Worm (Caenorhabditis elegans) whole organism, young adult: Measurements from ENCODE around the gene C08E8.6.

ENCODE experiments used
- D2030.7 ChIP-seq: fragments of 200-800 bp; sonication (Bioruptor generic); IDR thresholded peaks from 2 replicates; pipeline ENCODE4 v1.3.6; 2022; ENCODE audit warnings: missing genetic modification reagents, missing genetic modification characterization, missing compliant biosample characterization
- F49E8.2 ChIP-seq: sonication (generic microtip); optimal IDR thresholded peaks from 3 replicates; lab custom pipeline; 2017; ENCODE audit warnings: missing genetic modification characterization, mild to moderate bottlenecking, missing compliant biosample characterization, antibody characterized with exemption, moderate library complexity; ENCODE audit not compliant: insufficient read depth
- T26A5.8 ChIP-seq: sonication (generic microtip); optimal IDR thresholded peaks from 2 replicates; lab custom pipeline; 2016; ENCODE audit warnings: missing genetic modification characterization, missing compliant biosample characterization
- lin-54 ChIP-seq: fragments of 200-800 bp; sonication (Bioruptor generic); optimal IDR thresholded peaks from 2 replicates; lab custom pipeline; 2018; ENCODE audit warnings: mild to moderate bottlenecking, missing genetic modification characterization, missing compliant biosample characterization
- nhr-179 ChIP-seq: sonication (generic microtip); optimal IDR thresholded peaks from 2 replicates; lab custom pipeline; 2016; ENCODE audit warnings: mild to moderate bottlenecking, missing genetic modification characterization, missing compliant biosample characterization

DNA sequence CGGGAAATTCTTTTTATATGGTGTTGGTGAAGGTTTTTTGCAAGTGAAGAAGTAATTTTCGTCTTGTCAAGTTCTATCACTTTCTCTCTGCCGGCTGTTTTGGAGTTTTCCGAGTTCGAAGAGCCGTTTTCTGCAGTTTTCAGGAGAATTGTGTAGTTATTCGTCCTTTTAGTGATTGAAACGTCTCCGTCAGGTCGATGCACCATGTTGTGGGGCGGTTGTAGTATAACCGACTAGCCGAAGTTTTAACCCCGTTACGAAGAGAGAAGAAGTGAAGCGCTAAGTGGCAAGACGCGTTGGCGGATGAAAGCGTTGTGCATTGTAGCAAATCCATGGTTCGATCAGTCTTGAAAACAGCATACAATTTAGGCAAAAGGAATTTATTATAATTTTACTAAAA is 34.5 kb upstream of the C08E8.6 start:
- TF ChIP-seq D2030.7 (GFP tag; lab: Robert Waterston, UW) (no peak), T26A5.8 (tag; lab: Kevin White, UChicago) (no peak), lin-54 (no peak), nhr-179 (tag; lab: Kevin White, UChicago) (no peak), F49E8.2 (tag; lab: Kevin White, UChicago) (no peak)
